Worm (Caenorhabditis elegans): ENCODE measurements around the gene srd-30.

srd-30 gene

DNA sequence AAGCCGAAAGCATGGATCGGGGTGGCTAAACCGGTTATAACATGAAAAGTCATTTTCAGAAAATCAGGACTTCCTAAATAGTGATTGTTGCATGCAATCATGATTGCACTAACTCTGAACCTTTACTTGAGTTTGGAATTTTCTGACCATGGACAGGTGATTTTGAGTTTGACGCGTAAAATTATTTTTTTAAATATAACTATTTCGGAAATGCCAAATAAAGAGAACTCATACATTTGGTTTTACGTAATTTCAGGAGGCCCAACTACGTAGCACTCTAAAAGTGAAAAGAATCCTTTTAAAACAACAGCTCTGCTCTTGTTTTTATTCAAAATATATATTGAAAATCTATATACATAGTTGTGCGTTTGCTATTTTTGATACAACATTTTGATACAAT is 22.2 kb downstream of the srd-30 start, which contains the start of gene srh-234:
Gene srh-234, minus strand, starts transcription at position 101 of the 400 bp plus-strand sequence.
- TF ChIP-seq dox-1 (GFP tag; IDR thresholded peaks at IDR 0.05) (no peak), bed-2 (GFP tag; IDR thresholded peaks at IDR 0.05) (no peak), lin-26 (GFP tag; IDR thresholded peaks at IDR 0.05) (no peak), ztf-28 (GFP tag; IDR thresholded peaks at IDR 0.05) (no peak), aptf-2 (GFP tag; conservative IDR thresholded peaks at IDR 0.05) (no peak), ztf-26 (tag; optimal IDR thresholded peaks at IDR 0.05) (no peak), attf-3 (GFP tag; conservative IDR thresholded peaks at IDR 0.05) (no peak), K11D2.4 (GFP tag; IDR thresholded peaks at IDR 0.05) (no peak), lsy-27 (tag; optimal IDR thresholded peaks at IDR 0.05; ENCODE audit: borderline replicate concordance, insufficient read depth) (no peak), ztf-3 (GFP tag; optimal IDR thresholded peaks at IDR 0.05) (no peak)

DNA sequence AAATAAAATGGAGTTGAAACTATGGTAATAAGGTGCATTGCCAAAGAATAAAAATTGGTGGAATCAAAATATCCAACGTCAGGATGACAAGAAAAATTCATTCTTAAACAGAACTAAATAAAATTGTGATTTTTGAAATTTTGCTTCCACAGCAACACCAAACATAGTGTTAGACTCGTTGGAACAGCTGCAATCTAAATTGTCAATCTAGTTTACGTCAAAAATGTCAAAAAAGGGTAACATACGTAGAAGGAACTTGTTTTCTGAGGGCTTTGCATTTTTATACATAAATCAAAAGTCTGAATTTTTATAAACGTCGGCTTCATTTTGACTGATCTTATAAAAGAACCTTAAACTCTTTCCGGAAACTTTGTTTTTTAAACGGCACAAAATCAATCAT is 24.0 kb downstream of the srd-30 start, which contains the start of gene srh-200:
Gene srh-200, minus strand, starts transcription at position 101 of the 400 bp plus-strand sequence.
- TF ChIP-seq fkh-3 (tag; optimal IDR thresholded peaks at IDR 0.05) (no peak), T26A5.8 (tag; optimal IDR thresholded peaks at IDR 0.05) (no peak), C17E4.6 (GFP tag; IDR thresholded peaks at IDR 0.05) (no peak), tbx-9 (tag; optimal IDR thresholded peaks at IDR 0.05; ENCODE audit: borderline replicate concordance) (no peak), lin-26 (GFP tag; IDR thresholded peaks at IDR 0.05) (no peak), B0035.1 (tag; optimal IDR thresholded peaks at IDR 0.05) (no peak), mel-28 (tag; optimal IDR thresholded peaks at IDR 0.05; ENCODE audit: borderline replicate concordance) (no peak), F10E7.11 (tag; optimal IDR thresholded peaks at IDR 0.05) (no peak), lir-1 (GFP tag; conservative IDR thresholded peaks at IDR 0.05) (no peak), ztf-3 (GFP tag; optimal IDR thresholded peaks at IDR 0.05) (no peak), egl-18 (GFP tag; IDR thresholded peaks at IDR 0.05) (no peak), Y79H2A.3 (GFP tag; conservative IDR thresholded peaks at IDR 0.05) (no peak), unc-130 (GFP tag; optimal IDR thresholded peaks at IDR 0.05) (no peak), aptf-2 (GFP tag; conservative IDR thresholded peaks at IDR 0.05) (no peak), ZK185.1 (tag; optimal IDR thresholded peaks at IDR 0.05; ENCODE audit: poor library complexity, severe bottlenecking) (no peak)

- TF ChIP-seq aptf-3 (GFP tag; IDR thresholded peaks at IDR 0.05), result no peak
- no peak for TF ChIP-seq let-607 (tag; optimal IDR thresholded peaks at IDR 0.05)
- no peak for TF ChIP-seq rcor-1 (GFP tag; IDR thresholded peaks at IDR 0.05)
- no peak for TF ChIP-seq snpc-1.3 (tag; optimal IDR thresholded peaks at IDR 0.05; ENCODE audit: insufficient read depth)
- no peak for TF ChIP-seq C17E4.6 (GFP tag; IDR thresholded peaks at IDR 0.05)
- no peak for TF ChIP-seq Y67H2A.10 (GFP tag; conservative IDR thresholded peaks at IDR 0.05)
- no peak for TF ChIP-seq F22D6.2 (tag; optimal IDR thresholded peaks at IDR 0.05)
- no peak for TF ChIP-seq Y79H2A.3 (GFP tag; conservative IDR thresholded peaks at IDR 0.05)
- TF ChIP-seq lin-54 (GFP tag; optimal IDR thresholded peaks at IDR 0.05), result no peak
- TF ChIP-seq aptf-2 (GFP tag; conservative IDR thresholded peaks at IDR 0.05), result no peak
These were observed 38.3 kb downstream of the srd-30 start, which contains the start of gene C12D5.5 for ce11 chrV:7667940-7668339. Gene C12D5.5, plus strand, starts transcription at chrV:7668240.

ce11 chrV:7672258-7672657 is 42.7 kb downstream of the srd-30 start, which contains the start of gene C12D5.4:
Gene C12D5.4, plus strand, starts transcription at chrV:7672558.
- TF ChIP-seq F10E7.11 (tag; optimal IDR thresholded peaks at IDR 0.05), result no peak
- TF ChIP-seq ztf-26 (tag; optimal IDR thresholded peaks at IDR 0.05), result no peak
- TF ChIP-seq F57C9.4 (tag; optimal IDR thresholded peaks at IDR 0.05), result no peak
- TF ChIP-seq ZK185.1 (tag; optimal IDR thresholded peaks at IDR 0.05; ENCODE audit: poor library complexity, severe bottlenecking), result no peak

ce11 chrV:7675904-7676303 is 46.3 kb downstream of the srd-30 start, which contains the start of gene C12D5.3:
Gene C12D5.3, plus strand, starts transcription at chrV:7676204.
- TF ChIP-seq ceh-40 (GFP tag; IDR thresholded peaks at IDR 0.05), result no peak
- no peak for TF ChIP-seq B0261.1 (tag; optimal IDR thresholded peaks at IDR 0.05)
- no peak for TF ChIP-seq ztf-3 (GFP tag; optimal IDR thresholded peaks at IDR 0.05)
- TF ChIP-seq F22D6.2 (tag; optimal IDR thresholded peaks at IDR 0.05), result no peak
- TF ChIP-seq gei-17 (GFP tag; optimal IDR thresholded peaks at IDR 0.05), result no peak

All from whole organism, young adult.